Worm (Caenorhabditis elegans): ENCODE data around the gene C17C3.1.

ce11 chrII:5591558-5591957 lies 21.2 kb downstream of the C17C3.1 start:
- TF ChIP-seq hmbx-1 (tag; optimal IDR thresholded peaks at IDR 0.05): no peak
- TF ChIP-seq ama-1 (optimal IDR thresholded peaks at IDR 0.05): no peak
- TF ChIP-seq flt-1 (GFP tag; IDR thresholded peaks at IDR 0.05): no peak
- TF ChIP-seq ceh-13 (GFP tag; optimal IDR thresholded peaks at IDR 0.05): no peak
- no peak for TF ChIP-seq pes-1 (GFP tag; IDR thresholded peaks at IDR 0.05)
- TF ChIP-seq F13C5.2 (tag; optimal IDR thresholded peaks at IDR 0.05): no peak
- no peak for TF ChIP-seq ceh-36 (tag; optimal IDR thresholded peaks at IDR 0.05)
- no peak for TF ChIP-seq tra-4 (tag; optimal IDR thresholded peaks at IDR 0.05)
- no peak for TF ChIP-seq aly-1 (tag; optimal IDR thresholded peaks at IDR 0.05)
- no peak for TF ChIP-seq hnd-1 (tag; optimal IDR thresholded peaks at IDR 0.05)

Measured in whole organism, early embryonic.